Worm (Caenorhabditis elegans) whole organism, late embryonic: ENCODE data around the gene C47G2.4.

Experiments
- C08G9.2 ChIP-seq: sonication (generic microtip); optimal IDR thresholded peaks from 2 replicates; lab custom pipeline; 2016; ENCODE audit warnings: mild to moderate bottlenecking, missing genetic modification characterization, moderate library complexity, missing compliant biosample characterization
- C38D4.7 ChIP-seq: fragments of 200-800 bp; sonication (Bioruptor generic); optimal IDR thresholded peaks from 2 replicates; lab custom pipeline; 2018; ENCODE audit warnings: mild to moderate bottlenecking, missing genetic modification characterization, moderate library complexity, missing compliant biosample characterization
- F13H6.1 ChIP-seq: sonication (generic microtip); optimal IDR thresholded peaks from 2 replicates; lab custom pipeline; 2016; ENCODE audit warnings: missing genetic modification characterization, missing compliant biosample characterization
- K02D7.2 ChIP-seq: sonication (generic microtip); optimal IDR thresholded peaks from 2 replicates; lab custom pipeline; 2017; ENCODE audit warnings: mild to moderate bottlenecking, missing genetic modification characterization, missing compliant biosample characterization
- ahr-1 ChIP-seq: sonication (generic microtip); optimal IDR thresholded peaks from 2 replicates; lab custom pipeline; 2016; ENCODE audit warnings: missing genetic modification characterization, missing compliant biosample characterization
- ceh-14 ChIP-seq: sonication (generic microtip); optimal IDR thresholded peaks from 2 replicates; lab custom pipeline; 2016; ENCODE audit warnings: missing genotype, missing genetic modification characterization, missing compliant biosample characterization
- ceh-18 ChIP-seq: sonication (generic microtip); optimal IDR thresholded peaks from 2 replicates; lab custom pipeline; 2016; ENCODE audit warnings: missing genetic modification characterization, missing compliant biosample characterization
- ceh-22 ChIP-seq: sonication (generic microtip); optimal IDR thresholded peaks from 2 replicates; lab custom pipeline; 2017; ENCODE audit warnings: missing biosample characterization, missing genetic modification characterization
- ceh-24 ChIP-seq: sonication (generic microtip); optimal IDR thresholded peaks from 2 replicates; lab custom pipeline; 2016; ENCODE audit warnings: mild to moderate bottlenecking, missing genetic modification characterization, missing compliant biosample characterization
- ceh-30 ChIP-seq: fragments of 150-350 bp; optimal IDR thresholded peaks from 2 replicates; lab custom pipeline; 2014; ENCODE audit warnings: missing biosample characterization, missing genetic modification characterization
- ceh-31 ChIP-seq: sonication (generic microtip); optimal IDR thresholded peaks from 2 replicates; lab custom pipeline; 2016; ENCODE audit warnings: missing genetic modification characterization, missing compliant biosample characterization
- ceh-45 ChIP-seq: fragments of 200-800 bp; sonication (Bioruptor generic); IDR thresholded peaks from 2 replicates; pipeline ENCODE4 v1.3.6; 2022; ENCODE audit warnings: missing genetic modification reagents, missing genetic modification characterization, missing compliant biosample characterization
- ceh-6 ChIP-seq: fragments of 200-800 bp; sonication (Bioruptor generic); optimal IDR thresholded peaks from 2 replicates; lab custom pipeline; 2018; ENCODE audit warnings: mild to moderate bottlenecking, missing genetic modification characterization, missing compliant biosample characterization
- ceh-9 ChIP-seq: sonication (generic microtip); optimal IDR thresholded peaks from 2 replicates; lab custom pipeline; 2016; ENCODE audit warnings: mild to moderate bottlenecking, missing genetic modification characterization, inconsistent platforms, missing compliant biosample characterization
- che-1 ChIP-seq: sonication (generic microtip); optimal IDR thresholded peaks from 2 replicates; lab custom pipeline; 2016; ENCODE audit warnings: mild to moderate bottlenecking, missing genetic modification characterization, missing compliant biosample characterization
- dve-1 ChIP-seq: sonication (generic microtip); optimal IDR thresholded peaks from 2 replicates; lab custom pipeline; 2017; ENCODE audit warnings: antibody characterized with exemption, mild to moderate bottlenecking, missing genetic modification characterization, missing compliant biosample characterization
- ets-4 ChIP-seq: sonication (generic microtip); optimal IDR thresholded peaks from 2 replicates; lab custom pipeline; 2016; ENCODE audit warnings: missing genetic modification characterization, missing compliant biosample characterization
- fkh-6 ChIP-seq: sonication (generic microtip); optimal IDR thresholded peaks from 2 replicates; lab custom pipeline; 2016; ENCODE audit warnings: missing genetic modification characterization, missing compliant biosample characterization
- gmeb-2 ChIP-seq: sonication (generic microtip); optimal IDR thresholded peaks from 2 replicates; lab custom pipeline; 2016; ENCODE audit warnings: missing genetic modification characterization, inconsistent platforms, missing compliant biosample characterization
- hlh-15 ChIP-seq: sonication (generic microtip); optimal IDR thresholded peaks from 2 replicates; lab custom pipeline; 2016; ENCODE audit warnings: missing genetic modification characterization, missing compliant biosample characterization
- hlh-8 ChIP-seq: sonication (generic microtip); optimal IDR thresholded peaks from 2 replicates; lab custom pipeline; 2016; ENCODE audit warnings: missing genotype, missing genetic modification characterization, missing compliant biosample characterization
- lim-6 ChIP-seq: sonication (generic microtip); optimal IDR thresholded peaks from 2 replicates; lab custom pipeline; 2016; ENCODE audit warnings: missing genetic modification characterization, missing compliant biosample characterization
- nfya-1 ChIP-seq: sonication (generic microtip); optimal IDR thresholded peaks from 2 replicates; lab custom pipeline; 2017; ENCODE audit warnings: missing genetic modification characterization, mild to moderate bottlenecking, missing compliant biosample characterization, antibody characterized with exemption, moderate library complexity
- nhr-11 ChIP-seq: fragments of 150-350 bp; optimal IDR thresholded peaks from 2 replicates; lab custom pipeline; 2014; ENCODE audit warnings: missing biosample characterization, missing genetic modification characterization
- odd-2 ChIP-seq: sonication (generic microtip); optimal IDR thresholded peaks from 2 replicates; lab custom pipeline; 2017; ENCODE audit warnings: antibody characterized with exemption, mild to moderate bottlenecking, missing genetic modification characterization, missing compliant biosample characterization
- pag-3 ChIP-seq: sonication (generic microtip); optimal IDR thresholded peaks from 2 replicates; lab custom pipeline; 2016; ENCODE audit warnings: missing compliant biosample characterization, missing genetic modification characterization, borderline replicate concordance
- pat-9 ChIP-seq: fragments of 200-800 bp; sonication (Bioruptor generic); optimal IDR thresholded peaks from 2 replicates; lab custom pipeline; 2018; ENCODE audit warnings: mild to moderate bottlenecking, missing genetic modification characterization, moderate library complexity, missing compliant biosample characterization
- ref-2 ChIP-seq: sonication (generic microtip); optimal IDR thresholded peaks from 2 replicates; lab custom pipeline; 2016; ENCODE audit warnings: missing genetic modification characterization, missing compliant biosample characterization
- sdc-2 ChIP-seq: sonication (generic microtip); optimal IDR thresholded peaks from 2 replicates; lab custom pipeline; 2016; ENCODE audit warnings: missing genotype, missing genetic modification characterization, missing compliant biosample characterization
- syd-9 ChIP-seq: sonication (generic microtip); optimal IDR thresholded peaks from 2 replicates; lab custom pipeline; 2016; ENCODE audit warnings: mild to moderate bottlenecking, missing genetic modification characterization, moderate library complexity, missing compliant biosample characterization
- tbx-2 ChIP-seq: sonication (generic microtip); optimal IDR thresholded peaks from 2 replicates; lab custom pipeline; 2016; ENCODE audit warnings: missing genetic modification characterization, missing compliant biosample characterization
- unc-42 ChIP-seq: sonication (generic microtip); optimal IDR thresholded peaks from 2 replicates; lab custom pipeline; 2016; ENCODE audit warnings: missing genotype, missing genetic modification characterization, missing compliant biosample characterization
- unc-86 ChIP-seq: sonication (generic microtip); optimal IDR thresholded peaks from 2 replicates; lab custom pipeline; 2016; ENCODE audit warnings: missing genetic modification characterization, missing compliant biosample characterization
- zip-5 ChIP-seq: sonication (generic microtip); optimal IDR thresholded peaks from 2 replicates; lab custom pipeline; 2016; ENCODE audit warnings: missing genetic modification characterization, missing compliant biosample characterization

The C47G2.4 gene

DNA sequence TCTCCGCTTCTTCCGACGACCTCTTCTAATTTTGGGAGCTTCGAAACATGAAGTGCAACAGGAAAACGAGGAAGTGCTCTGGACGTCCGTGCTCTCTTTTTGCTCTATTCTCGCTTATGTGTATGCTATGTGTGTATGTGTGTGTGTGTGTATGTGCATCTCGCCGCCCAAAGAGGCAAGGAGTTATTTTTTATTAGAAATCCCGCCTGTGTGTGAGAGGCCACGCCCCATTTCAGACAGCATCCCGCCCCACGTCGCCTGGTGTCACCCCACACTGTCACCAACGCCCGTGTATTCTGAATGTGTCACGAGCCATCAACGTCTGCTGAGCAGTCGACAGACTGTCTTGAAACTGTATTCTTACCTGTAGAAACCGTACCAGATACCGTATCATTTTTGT lies 37.9 kb downstream of the C47G2.4 start, which contains the start of gene T05B9.2:
TSS of gene T05B9.2 (plus strand) at position 301 of the 400 bp plus-strand sequence.
- TF ChIP-seq unc-86 (tag; lab: Kevin White, UChicago) (no peak), dve-1 (tag; lab: Kevin White, UChicago) (no peak)
- TF ChIP-seq, all 69 proteins: peak for 0

DNA sequence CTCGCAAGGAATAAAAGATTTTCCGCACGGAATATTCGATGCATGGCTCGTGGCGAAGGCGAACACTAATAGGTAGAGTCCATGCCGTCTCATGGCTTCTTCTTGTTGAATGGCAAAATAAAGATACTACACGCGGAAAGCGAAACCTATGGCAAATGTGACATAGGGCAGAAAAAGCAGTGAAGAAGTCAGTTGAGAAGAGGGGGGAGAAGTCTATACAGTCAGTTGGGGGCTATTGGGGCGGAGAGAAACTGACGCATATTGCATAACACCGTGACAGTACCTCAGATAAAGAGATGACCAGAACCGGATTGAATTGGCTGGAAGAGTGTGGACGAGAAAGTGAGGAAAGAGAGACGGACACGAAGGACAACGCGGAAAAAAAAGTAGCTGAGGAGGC lies 46.0 kb downstream of the C47G2.4 start, which contains the start of gene T06D8.10:
TSS of gene T06D8.10 (minus strand) at position 101 of the 400 bp plus-strand sequence.
- TF ChIP-seq gmeb-2: no peak
- TF ChIP-seq sdc-2 (tag; lab: Kevin White, UChicago): peak; percentile 11

DNA sequence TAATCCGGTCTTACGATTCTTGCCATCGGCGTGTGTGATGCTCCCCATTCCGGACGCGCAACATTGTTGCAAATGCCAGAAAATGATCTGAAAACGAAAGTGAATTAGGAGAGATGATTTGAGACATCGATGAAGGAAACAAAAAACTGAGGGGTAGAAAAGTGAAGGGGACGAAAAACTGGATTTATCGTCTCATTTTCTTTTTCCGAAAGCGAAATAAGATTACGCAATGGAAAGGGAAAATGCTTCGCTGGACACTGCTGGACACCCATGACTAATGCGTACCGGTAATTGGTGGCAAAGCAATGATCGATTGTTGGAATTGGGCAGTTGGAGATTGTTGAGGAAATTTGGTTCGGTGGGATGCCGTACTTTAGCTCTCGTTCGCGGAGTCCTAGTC lies 46.9 kb downstream of the C47G2.4 start:
- no peak for TF ChIP-seq ceh-31 (tag; lab: Kevin White, UChicago)
- no peak for TF ChIP-seq ceh-18 (tag; lab: Kevin White, UChicago)
- no peak for TF ChIP-seq ets-4 (tag; lab: Kevin White, UChicago)
- TF ChIP-seq ref-2 (tag; lab: Kevin White, UChicago): no peak
- TF ChIP-seq nfya-1 (tag; lab: Kevin White, UChicago): no peak
- TF ChIP-seq nhr-11 (tag; lab: Kevin White, UChicago): no peak
- no peak for TF ChIP-seq ceh-9 (tag; lab: Kevin White, UChicago)
- no peak for TF ChIP-seq ceh-6 (GFP tag; lab: Kevin White, UChicago)
- TF ChIP-seq ceh-30 (tag; lab: Kevin White, UChicago): no peak
- no peak for TF ChIP-seq tbx-2 (tag; lab: Kevin White, UChicago)
- TF ChIP-seq K02D7.2: no peak
- TF ChIP-seq fkh-6: no peak
- no peak for TF ChIP-seq hlh-15 (tag; lab: Kevin White, UChicago)
- TF ChIP-seq C38D4.7 (GFP tag; lab: Kevin White, UChicago): no peak
- no peak for TF ChIP-seq hlh-8 (tag; lab: Kevin White, UChicago)
- TF ChIP-seq che-1 (tag; lab: Kevin White, UChicago): no peak
- TF ChIP-seq ceh-24 (tag; lab: Kevin White, UChicago): no peak

DNA sequence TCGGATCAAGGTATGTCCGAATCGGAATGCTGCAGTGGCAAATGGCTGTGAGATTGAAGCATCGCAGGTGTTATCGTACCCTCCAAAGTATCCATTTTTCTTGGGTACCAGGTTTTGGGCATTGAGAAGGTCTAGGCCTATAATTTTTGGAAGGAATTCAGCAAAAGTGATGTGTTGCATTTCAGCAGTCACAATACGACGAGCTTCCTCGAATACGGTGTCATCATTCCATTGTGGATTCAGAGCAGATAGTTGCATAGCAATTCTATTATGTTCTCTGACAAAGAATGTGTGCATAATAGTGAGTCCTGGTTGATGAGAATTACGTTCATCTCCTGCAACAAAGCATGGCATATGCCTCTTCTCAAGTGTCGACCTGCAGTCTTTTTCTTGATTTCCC lies 50.5 kb downstream of the C47G2.4 start:
- no peak for TF ChIP-seq ceh-31 (tag; lab: Kevin White, UChicago)
- TF ChIP-seq syd-9 (tag; lab: Kevin White, UChicago): no peak
- TF ChIP-seq ceh-14: no peak
- no peak for TF ChIP-seq nfya-1 (tag; lab: Kevin White, UChicago)
- no peak for TF ChIP-seq ceh-30 (tag; lab: Kevin White, UChicago)
- TF ChIP-seq ceh-45: no peak
- TF ChIP-seq ahr-1 (tag; lab: Kevin White, UChicago): no peak
- TF ChIP-seq zip-5: no peak
- TF ChIP-seq F13H6.1 (tag; lab: Kevin White, UChicago): no peak
- TF ChIP-seq pag-3 (tag; lab: Kevin White, UChicago): no peak

DNA sequence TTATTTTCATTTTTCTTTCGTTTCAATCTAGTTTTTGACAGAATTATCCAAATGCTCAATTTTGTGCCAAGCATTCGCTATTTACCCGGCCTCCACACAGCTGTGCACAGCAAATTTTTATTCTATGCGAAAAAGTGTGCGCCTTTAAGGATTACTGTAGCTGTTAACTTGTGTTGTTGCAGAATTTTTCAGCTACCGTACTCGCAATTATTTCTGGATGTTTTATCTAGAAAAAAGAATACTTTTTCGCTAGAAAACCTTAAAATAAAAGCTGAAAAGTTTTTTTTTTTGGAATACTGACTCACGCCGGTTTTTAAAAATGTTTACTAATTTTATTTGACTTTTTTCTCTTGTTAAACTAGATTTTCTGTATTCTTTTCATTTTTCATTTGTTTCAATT lies 51.9 kb downstream of the C47G2.4 start:
- TF ChIP-seq ahr-1 (tag; lab: Kevin White, UChicago) (no peak), odd-2 (tag; lab: Kevin White, UChicago) (no peak), lim-6 (tag; lab: Kevin White, UChicago) (no peak), ceh-6 (GFP tag; lab: Kevin White, UChicago) (no peak), unc-42 (tag; lab: Kevin White, UChicago) (no peak), ceh-9 (tag; lab: Kevin White, UChicago) (no peak), che-1 (tag; lab: Kevin White, UChicago) (no peak), pat-9 (tag; lab: Kevin White, UChicago) (no peak), C08G9.2 (tag; lab: Kevin White, UChicago) (no peak), ceh-22 (tag; lab: Kevin White, UChicago) (no peak), K02D7.2 (no peak), ets-4 (tag; lab: Kevin White, UChicago) (no peak)
